Worm (Caenorhabditis elegans) whole organism, L4 larva: ENCODE results near the gene sra-31.

Source experiments
- F49E8.2 ChIP-seq: sonication (generic microtip); optimal IDR thresholded peaks from 2 replicates; lab custom pipeline; 2016; ENCODE audit warnings: missing compliant biosample characterization, mild to moderate bottlenecking, missing genetic modification characterization, borderline replicate concordance
- T26A8.4 ChIP-seq: fragments of 200-800 bp; sonication (Bioruptor generic); IDR thresholded peaks from 2 replicates; pipeline ENCODE4 v1.3.6; 2022; ENCODE audit warnings: missing genetic modification characterization, missing compliant biosample characterization
- egl-27 ChIP-seq: sonication (generic microtip); optimal IDR thresholded peaks from 3 replicates; lab custom pipeline; 2017; ENCODE audit warnings: missing biosample characterization, missing genetic modification reagents, missing genetic modification characterization
- hlh-30 ChIP-seq: sonication (generic microtip); optimal IDR thresholded peaks from 2 replicates; lab custom pipeline; 2017; ENCODE audit warnings: antibody characterized with exemption, mild to moderate bottlenecking, missing genetic modification characterization, missing compliant biosample characterization; ENCODE audit not compliant: insufficient read depth
- lin-13 ChIP-seq: fragments of 150-350 bp; optimal IDR thresholded peaks from 2 replicates; lab custom pipeline; 2014; ENCODE audit warnings: missing biosample characterization, missing genetic modification reagents, missing genetic modification characterization
- madf-5 ChIP-seq, 2 experiments: fragments of 200-800 bp; sonication (Bioruptor generic); IDR thresholded peaks; 2 replicates each; pipeline ENCODE4 v1.3.6; 2022; ENCODE audit warnings: missing compliant biosample characterization in 2 of 2, missing genetic modification characterization in 2 of 2
- mdl-1 ChIP-seq, 2 experiments: fragments of 150-350 bp in 1 of 2; sonication (generic microtip) in 1 of 2; optimal IDR thresholded peaks; 2 replicates each; lab custom pipeline; 2014 to 2017; ENCODE audit warnings: missing biosample characterization in 2 of 2, missing genetic modification characterization in 2 of 2
- mep-1 ChIP-seq: fragments of 150-350 bp; sonication (generic microtip); optimal IDR thresholded peaks from 3 replicates; lab custom pipeline; 2014; ENCODE audit warnings: missing biosample characterization, missing genetic modification characterization
- nhr-42 ChIP-seq: fragments of 200-800 bp; sonication (Bioruptor generic); IDR thresholded peaks from 2 replicates; pipeline ENCODE4 v1.3.6; 2022; ENCODE audit warnings: missing genetic modification characterization, missing compliant biosample characterization
- nhr-77 ChIP-seq: fragments of 150-350 bp; optimal IDR thresholded peaks from 2 replicates; lab custom pipeline; 2014; ENCODE audit warnings: missing biosample characterization, missing genetic modification characterization
- zip-2 ChIP-seq: fragments of 150-350 bp; optimal IDR thresholded peaks from 2 replicates; lab custom pipeline; 2014; ENCODE audit warnings: missing biosample characterization, missing genetic modification characterization

DNA sequence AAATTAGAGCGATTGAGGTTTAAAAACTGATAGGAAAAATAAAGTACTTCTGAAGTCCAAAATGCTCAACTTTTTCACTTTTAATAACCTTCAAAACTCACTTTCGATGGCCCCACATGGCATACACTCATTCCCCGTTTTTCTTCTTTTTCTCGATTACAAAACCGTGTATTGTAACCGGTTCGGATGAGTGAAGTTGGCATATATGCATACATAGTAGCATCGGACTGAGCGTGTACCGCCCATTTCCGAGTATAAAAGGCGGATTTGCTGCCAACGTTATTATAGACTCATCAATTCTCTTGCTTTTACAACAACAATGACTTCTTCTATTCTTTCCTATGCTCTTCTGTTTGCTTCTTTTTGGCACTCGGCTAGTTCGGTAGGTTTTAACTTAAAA, 4.5 kb upstream of the sra-31 start, which contains the start of gene C56C10.4:
- TF ChIP-seq egl-27 (tag; lab: Kevin White, UChicago) = no peak
- no peak for TF ChIP-seq zip-2 (tag; lab: Kevin White, UChicago)
- no peak for TF ChIP-seq nhr-77 (tag; lab: Kevin White, UChicago)
- no peak for TF ChIP-seq nhr-42 (GFP tag; lab: Robert Waterston, UW)
- TF ChIP-seq T26A8.4 (GFP tag; lab: Robert Waterston, UW) = no peak
- TF ChIP-seq mep-1 = no peak
- TF ChIP-seq lin-13 (GFP tag; lab: Kevin White, UChicago) = no peak
- TF ChIP-seq mdl-1 (tag; optimal IDR thresholded peaks at IDR 0.05; lab: Kevin White, UChicago) = no peak
- no peak for TF ChIP-seq hlh-30 (tag; lab: Kevin White, UChicago)
- TF ChIP-seq madf-5 (GFP tag; IDR thresholded peaks at IDR 0.05; lab: Robert Waterston, UW) = no peak
- TF ChIP-seq F49E8.2 (tag; lab: Kevin White, UChicago) = no peak
